Fruit fly (Drosophila melanogaster): Measurements from ENCODE around the gene Oseg5.

Oseg5 gene

dm6 chr2L:20811039-20811652, 24.5 kb downstream of the Oseg5 start (continued):
- TF ChIP-seq phol (tag; optimal IDR thresholded peaks at IDR 0.05) (peak; percentile 45), Atf6 (GFP tag; IDR thresholded peaks at IDR 0.05) (peak; percentile 39; the same call in 1 of the 2 replicates), CG4820 (GFP tag; optimal IDR thresholded peaks at IDR 0.05) (peak; percentile 41), Sry-β (GFP tag; optimal IDR thresholded peaks at IDR 0.05) (no peak), CG4617 (GFP tag; optimal IDR thresholded peaks at IDR 0.05; ENCODE audit: borderline replicate concordance) (no peak), danr (GFP tag; IDR thresholded peaks at IDR 0.05) (no peak), inv (GFP tag; IDR thresholded peaks at IDR 0.05; ENCODE audit: partially characterized antibody) (no peak), Abd-B (GFP tag; optimal IDR thresholded peaks at IDR 0.05) (no peak), tll (GFP tag; optimal IDR thresholded peaks at IDR 0.05) (no peak), CG3726 (GFP tag; IDR thresholded peaks at IDR 0.05) (no peak), NfI (GFP tag; optimal IDR thresholded peaks at IDR 0.05) (peak; percentile 53), gsb (GFP tag; IDR thresholded peaks at IDR 0.05) (no peak), bcd (GFP tag; optimal IDR thresholded peaks at IDR 0.05) (peak; percentile 9), CG31365 (tag; optimal IDR thresholded peaks at IDR 0.05) (no peak), insv (GFP tag; optimal IDR thresholded peaks at IDR 0.05) (no peak), Fer3 (tag; optimal IDR thresholded peaks at IDR 0.05) (peak; percentile 41), Antp (GFP tag; optimal IDR thresholded peaks at IDR 0.05) (no peak), Elba2 (GFP tag; optimal IDR thresholded peaks at IDR 0.05) (no peak), grau (tag; optimal IDR thresholded peaks at IDR 0.05) (peak; percentile 62), Hey (tag; optimal IDR thresholded peaks at IDR 0.05) (no peak), CG8089 (GFP tag; optimal IDR thresholded peaks at IDR 0.05) (no peak), exex (tag; optimal IDR thresholded peaks at IDR 0.05) (no peak), gcm2 (GFP tag; optimal IDR thresholded peaks at IDR 0.05) (no peak), CG6813 (GFP tag; optimal IDR thresholded peaks at IDR 0.05) (peak; percentile 31), ATbp (GFP tag; optimal IDR thresholded peaks at IDR 0.05) (peak; percentile 55), slou (GFP tag; optimal IDR thresholded peaks at IDR 0.05) (no peak), CG16813 (GFP tag; IDR thresholded peaks at IDR 0.05; ENCODE audit: partially characterized antibody) (no peak), Kr (GFP tag; optimal IDR thresholded peaks at IDR 0.05) (no peak), CG1832 (GFP tag; optimal IDR thresholded peaks at IDR 0.05) (no peak), wor (GFP tag; IDR thresholded peaks at IDR 0.05) (0 out of 2 replicates have a peak, but pooled peaks have one; percentile 16), CG31441 (GFP tag; IDR thresholded peaks at IDR 0.05) (peak; percentile 66), Blimp-1 (GFP tag; optimal IDR thresholded peaks at IDR 0.05) (peak; percentile 68), CG7786 (GFP tag; optimal IDR thresholded peaks at IDR 0.05) (no peak), CG12155 (GFP tag; optimal IDR thresholded peaks at IDR 0.05) (no peak), CG12659 (GFP tag; optimal IDR thresholded peaks at IDR 0.05) (peak; percentile 42), yki (optimal IDR thresholded peaks at IDR 0.05) (no peak), ERR (GFP tag; optimal IDR thresholded peaks at IDR 0.05) (no peak), Rfx (GFP tag; IDR thresholded peaks at IDR 0.05) (peak; percentile 51), C15 (GFP tag; IDR thresholded peaks at IDR 0.05) (no peak), CG12391 (tag; optimal IDR thresholded peaks at IDR 0.05) (peak; percentile 51), HLH54F (GFP tag; optimal IDR thresholded peaks at IDR 0.05) (no peak), abd-A (tag; optimal IDR thresholded peaks at IDR 0.05) (no peak), trh (GFP tag; optimal IDR thresholded peaks at IDR 0.05) (no peak), psq (GFP tag; optimal IDR thresholded peaks at IDR 0.05) (no peak), Sin3A (optimal IDR thresholded peaks at IDR 0.05) (no peak), Jarid2 (GFP tag; optimal IDR thresholded peaks at IDR 0.05) (no peak), CG15479 (GFP tag; optimal IDR thresholded peaks at IDR 0.05) (no peak), E2f2 (GFP tag; IDR thresholded peaks at IDR 0.05) (peak; percentile 59), CG4424 (GFP tag; optimal IDR thresholded peaks at IDR 0.05) (peak; percentile 23), Neu2 (GFP tag; optimal IDR thresholded peaks at IDR 0.05; ENCODE audit: borderline replicate concordance) (no peak)

Measured in whole organism, embryonic.